Worm (Caenorhabditis elegans): ENCODE data around the gene Y57E12AL.2.

The Y57E12AL.2 gene

ce11 chrV:7084612-7085139 is 26.8 kb downstream of the Y57E12AL.2 start, which contains the start of gene mys-1:
Gene mys-1, minus strand, starts transcription at chrV:7084662.
- TF ChIP-seq fkh-8 (tag; optimal IDR thresholded peaks at IDR 0.05) (peak; percentile 52), mdl-1 (tag; optimal IDR thresholded peaks at IDR 0.05) (peak in 1 of 2 experiments; percentile 21), unc-98 (GFP tag; IDR thresholded peaks at IDR 0.05) (peak; percentile 46; the same call in 1 of the 2 replicates), lin-14 (GFP tag; optimal IDR thresholded peaks at IDR 0.05) (peak; percentile 72), lin-39 (tag; optimal IDR thresholded peaks at IDR 0.05) (peak; percentile 29), zag-1 (tag; optimal IDR thresholded peaks at IDR 0.05) (no peak), snpc-4 (tag; optimal IDR thresholded peaks at IDR 0.05) (peak; percentile 17), unc-62 (GFP tag; optimal IDR thresholded peaks at IDR 0.05) (no peak), ceh-90 (tag; optimal IDR thresholded peaks at IDR 0.05) (peak; percentile 89), nhr-90 (tag; optimal IDR thresholded peaks at IDR 0.05; ENCODE audit: poor library complexity) (peak; percentile 84), C16A3.4 (tag; optimal IDR thresholded peaks at IDR 0.05) (peak; percentile 32), lin-35 (GFP tag; optimal IDR thresholded peaks at IDR 0.05) (peak; percentile 95), skn-1 (tag; optimal IDR thresholded peaks at IDR 0.05) (peak; percentile 47), dpl-1 (GFP tag; optimal IDR thresholded peaks at IDR 0.05) (peak; percentile 86 to 94 (median 90)), sox-4 (tag; optimal IDR thresholded peaks at IDR 0.05) (peak; percentile 73), unc-30 (tag; optimal IDR thresholded peaks at IDR 0.05) (no peak), swsn-7 (tag; optimal IDR thresholded peaks at IDR 0.05) (peak; percentile 69), nhr-20 (tag; optimal IDR thresholded peaks at IDR 0.05) (peak; percentile 83), rnt-1 (tag; optimal IDR thresholded peaks at IDR 0.05) (peak; percentile 97), ztf-11 (tag; optimal IDR thresholded peaks at IDR 0.05) (peak in 1 of 2 experiments; percentile 81), lsy-2 (tag; optimal IDR thresholded peaks at IDR 0.05) (peak; percentile 48 to 54), alr-1 (tag; optimal IDR thresholded peaks at IDR 0.05; ENCODE audit: borderline replicate concordance) (no peak), pax-3 (tag; optimal IDR thresholded peaks at IDR 0.05) (peak; percentile 78), fkh-4 (tag; optimal IDR thresholded peaks at IDR 0.05; ENCODE audit: borderline replicate concordance) (peak; percentile 72), irx-1 (tag; optimal IDR thresholded peaks at IDR 0.05) (peak; percentile 76), ceh-82 (tag; optimal IDR thresholded peaks at IDR 0.05) (peak; percentile 31 to 41 (median 35)), lir-3 (tag; optimal IDR thresholded peaks at IDR 0.05; ENCODE audit: poor library complexity) (peak; percentile 89), ceh-8 (GFP tag; optimal IDR thresholded peaks at IDR 0.05) (peak; percentile 36), nhr-85 (tag) (peak; percentile 88), ceh-88 (GFP tag; IDR thresholded peaks at IDR 0.05) (no peak), lin-13 (GFP tag; optimal IDR thresholded peaks at IDR 0.05) (peak; percentile 34), jun-1 (tag; optimal IDR thresholded peaks at IDR 0.05) (peak; percentile 10), grh-1 (GFP tag; IDR thresholded peaks at IDR 0.05) (no peak), ama-1 (optimal IDR thresholded peaks at IDR 0.05) (no peak), nhr-71 (tag; optimal IDR thresholded peaks at IDR 0.05) (peak; percentile 83), Y116A8C.19 (tag; optimal IDR thresholded peaks at IDR 0.05; ENCODE audit: borderline replicate concordance) (peak; percentile 38), nhr-19 (GFP tag; conservative IDR thresholded peaks at IDR 0.05) (peak; percentile 69), tlp-1 (tag; optimal IDR thresholded peaks at IDR 0.05) (no peak), ceh-63 (GFP tag; optimal IDR thresholded peaks at IDR 0.05) (no peak), C04F5.9 (tag; optimal IDR thresholded peaks at IDR 0.05) (peak; percentile 39), mep-1 (tag; optimal IDR thresholded peaks at IDR 0.05) (peak; percentile 54), blmp-1 (tag; optimal IDR thresholded peaks at IDR 0.05) (no peak), isw-1 (GFP tag; IDR thresholded peaks at IDR 0.05) (peak; percentile 35; the same call in 1 of the 2 replicates), snu-23 (GFP tag; optimal IDR thresholded peaks at IDR 0.05) (peak; percentile 62), efl-1 (optimal IDR thresholded peaks at IDR 0.05) (peak; percentile 93 to 94), efl-1 (GFP tag; optimal IDR thresholded peaks at IDR 0.05 in 1 of 2) (peak; percentile 93 to 99), unc-86 (tag; optimal IDR thresholded peaks at IDR 0.05) (peak; percentile 59), vab-15 (tag; optimal IDR thresholded peaks at IDR 0.05) (no peak), xbp-1 (tag; optimal IDR thresholded peaks at IDR 0.05) (peak; percentile 77), C34B4.2 (tag; optimal IDR thresholded peaks at IDR 0.05) (no peak), nhr-47 (tag; optimal IDR thresholded peaks at IDR 0.05) (peak; percentile 83), nhr-76 (tag; optimal IDR thresholded peaks at IDR 0.05) (no peak), dsc-1 (tag; optimal IDR thresholded peaks at IDR 0.05) (peak; percentile 72)

All from whole organism, L1 larva.